Worm (Caenorhabditis elegans) whole organism, L2 larva: ENCODE results near the gene nphp-4.

Experiments
- aly-2 ChIP-seq: fragments of 150-350 bp; optimal IDR thresholded peaks from 2 replicates; lab custom pipeline; 2014; ENCODE audit warnings: missing biosample characterization, missing genetic modification characterization
- ceh-82 ChIP-seq: fragments of 150-350 bp; optimal IDR thresholded peaks from 2 replicates; lab custom pipeline; 2014; ENCODE audit warnings: missing biosample characterization, missing genetic modification characterization
- nhr-11 ChIP-seq: fragments of 150-350 bp; optimal IDR thresholded peaks from 2 replicates; lab custom pipeline; 2014; ENCODE audit warnings: missing biosample characterization, missing genetic modification characterization

DNA sequence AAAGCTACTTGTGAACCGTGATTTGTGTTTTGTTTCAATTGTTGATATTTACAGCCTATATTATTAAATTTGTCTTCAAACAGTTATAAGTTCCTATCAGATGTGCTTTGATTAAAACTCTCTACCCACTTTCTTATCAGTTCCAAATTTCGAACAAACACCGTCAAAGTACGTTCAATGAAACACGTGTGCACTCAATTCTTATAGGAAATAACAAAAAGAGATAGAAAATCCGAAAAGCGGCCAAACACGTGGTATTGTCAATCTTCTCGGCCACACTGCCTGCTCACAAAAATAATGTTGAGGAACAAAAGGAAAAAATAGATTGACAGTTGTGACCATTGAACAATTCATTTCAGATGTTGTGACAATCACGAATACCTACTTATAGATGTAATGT is 42.4 kb upstream of the nphp-4 start:
- TF ChIP-seq nhr-11 (tag; lab: Kevin White, UChicago) (no peak), ceh-82 (tag; lab: Kevin White, UChicago) (no peak), aly-2 (tag; lab: Kevin White, UChicago) (no peak)
